Worm (Caenorhabditis elegans): ENCODE measurements around the gene grl-2.

DNA sequence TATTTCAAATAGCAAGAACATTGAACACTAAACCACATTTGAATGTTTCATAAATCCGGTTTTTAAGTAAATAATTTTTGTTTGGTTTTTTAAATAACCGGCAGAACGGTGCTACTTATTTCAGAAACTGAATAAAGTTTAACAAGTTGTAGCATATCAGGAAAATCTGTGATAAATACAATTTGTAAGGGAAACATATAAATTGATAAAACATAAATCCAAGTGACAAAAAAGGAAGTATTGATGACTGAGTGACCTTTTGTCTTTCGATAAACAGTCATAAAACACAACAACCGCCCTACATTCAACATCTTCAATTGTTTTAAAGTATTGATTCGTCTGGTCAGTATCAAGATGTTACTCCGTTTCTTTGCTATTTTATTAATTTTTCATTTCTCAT, 50.4 kb downstream of the grl-2 start, which contains the start of gene far-5:
- TF ChIP-seq unc-86 (tag; optimal IDR thresholded peaks at IDR 0.05), result no peak
- TF ChIP-seq gmeb-2 (tag; optimal IDR thresholded peaks at IDR 0.05), result no peak
- no peak for TF ChIP-seq mec-3 (tag; optimal IDR thresholded peaks at IDR 0.05; ENCODE audit: borderline replicate concordance)
- TF ChIP-seq dve-1 (tag; optimal IDR thresholded peaks at IDR 0.05), result no peak
- no peak for TF ChIP-seq sox-2 (GFP tag; IDR thresholded peaks at IDR 0.05)
- TF ChIP-seq nhr-11 (tag; optimal IDR thresholded peaks at IDR 0.05), result no peak
- TF ChIP-seq sox-4 (tag; optimal IDR thresholded peaks at IDR 0.05), result no peak
